Worm (Caenorhabditis elegans): ENCODE results near the gene tag-342.

ce11 chrIII:9500267-9500666, 32.3 kb downstream of the tag-342 start, which contains the start of gene sod-4:
- TF ChIP-seq him-1 (tag; optimal IDR thresholded peaks at IDR 0.05) (no peak), dao-5 (tag; optimal IDR thresholded peaks at IDR 0.05) (no peak), W03F9.2 (tag; optimal IDR thresholded peaks at IDR 0.05) (no peak)
